Fruit fly (Drosophila melanogaster) whole organism, prepupa: Measurements from ENCODE around the gene CG10171.

Experiments used
- Blimp-1 ChIP-seq: fragments of 200-800 bp; sonication (Bioruptor generic); optimal IDR thresholded peaks from 3 replicates; lab custom pipeline; 2017; ENCODE audit warnings: missing biosample characterization, missing genetic modification characterization, mild to moderate bottlenecking, moderate library complexity, missing genetic modification reagents
- CG10669 ChIP-seq: fragments of 200-800 bp; sonication (Bioruptor generic); optimal IDR thresholded peaks from 3 replicates; lab custom pipeline; 2018; ENCODE audit warnings: missing biosample characterization, mild to moderate bottlenecking, missing genetic modification characterization, moderate library complexity
- CG11762 ChIP-seq: fragments of 200-800 bp; sonication (Bioruptor generic); optimal IDR thresholded peaks from 3 replicates; lab custom pipeline; 2016; ENCODE audit warnings: missing biosample characterization, missing genetic modification characterization; ENCODE audit not compliant: insufficient read depth
- CG11902 ChIP-seq: fragments of 200-800 bp; sonication (Bioruptor generic); optimal IDR thresholded peaks from 3 replicates; lab custom pipeline; 2016; ENCODE audit warnings: missing biosample characterization, missing genetic modification characterization
- CG3032 ChIP-seq: fragments of 200-800 bp; optimal IDR thresholded peaks from 2 replicates; lab custom pipeline; 2019; ENCODE audit warnings: missing biosample characterization, mild to moderate bottlenecking, missing genetic modification characterization, moderate library complexity
- CG31627 ChIP-seq: fragments of 200-800 bp; sonication (Bioruptor generic); optimal IDR thresholded peaks from 3 replicates; lab custom pipeline; 2016; ENCODE audit warnings: missing biosample characterization, missing genetic modification characterization
- CG4318 ChIP-seq: fragments of 200-800 bp; sonication (Bioruptor generic); optimal IDR thresholded peaks from 3 replicates; lab custom pipeline; 2017; ENCODE audit warnings: missing biosample characterization, mild to moderate bottlenecking, missing genetic modification characterization
- CG6163 ChIP-seq: fragments of 200-800 bp; sonication (Bioruptor generic); IDR thresholded peaks from 3 replicates; pipeline ENCODE4 v1.3.6; 2022; ENCODE audit warnings: missing biosample characterization, missing genetic modification characterization
- CG6276 ChIP-seq: fragments of 200-800 bp; sonication (Bioruptor generic); optimal IDR thresholded peaks from 2 replicates; lab custom pipeline; 2017; ENCODE audit warnings: missing biosample characterization, mild to moderate bottlenecking, missing genetic modification characterization
- CG6808 ChIP-seq: fragments of 200-800 bp; sonication (Bioruptor generic); optimal IDR thresholded peaks from 3 replicates; lab custom pipeline; 2017; ENCODE audit warnings: missing biosample characterization, missing genetic modification characterization, mild to moderate bottlenecking, moderate library complexity, missing genetic modification reagents
- CG8119 ChIP-seq: fragments of 200-800 bp; sonication (Bioruptor generic); IDR thresholded peaks from 3 replicates; pipeline ENCODE4 v1.3.6; 2022; ENCODE audit warnings: missing biosample characterization, missing genetic modification characterization
- CG8319 ChIP-seq: fragments of 200-800 bp; sonication (Bioruptor generic); optimal IDR thresholded peaks from 3 replicates; lab custom pipeline; 2016; ENCODE audit warnings: missing biosample characterization, missing genetic modification characterization
- CG8632 ChIP-seq: fragments of 200-800 bp; sonication (Bioruptor generic); optimal IDR thresholded peaks from 3 replicates; lab custom pipeline; 2016; ENCODE audit warnings: missing biosample characterization, missing genetic modification characterization
- Eip75B ChIP-seq: fragments of 200-800 bp; sonication (Bioruptor generic); optimal IDR thresholded peaks from 3 replicates; lab custom pipeline; 2016; ENCODE audit warnings: missing biosample characterization, missing genetic modification characterization
- Eip78C ChIP-seq: fragments of 200-800 bp; sonication (Bioruptor generic); peaks from one replicate; lab custom pipeline; 2016; ENCODE audit warnings: missing biosample characterization, missing genetic modification characterization
- Eip93F ChIP-seq: fragments of 200-800 bp; sonication (Bioruptor generic); optimal IDR thresholded peaks from 2 replicates; lab custom pipeline; 2016; ENCODE audit warnings: missing biosample characterization, mild to moderate bottlenecking, missing genetic modification characterization
- Ets96B ChIP-seq: fragments of 200-800 bp; optimal IDR thresholded peaks from 2 replicates; lab custom pipeline; 2019; ENCODE audit warnings: missing biosample characterization, mild to moderate bottlenecking, missing genetic modification characterization, moderate library complexity
- Hr38 ChIP-seq: sonication (Bioruptor generic); optimal IDR thresholded peaks from 2 replicates; lab custom pipeline; 2016; ENCODE audit warnings: missing biosample characterization, missing genetic modification characterization
- Hr39 ChIP-seq: fragments of 200-800 bp; sonication (Bioruptor generic); optimal IDR thresholded peaks from 2 replicates; lab custom pipeline; 2016; ENCODE audit warnings: missing biosample characterization, missing genetic modification characterization
- Hr4 ChIP-seq: fragments of 200-800 bp; sonication (Bioruptor generic); optimal IDR thresholded peaks from 3 replicates; lab custom pipeline; 2016; ENCODE audit warnings: missing biosample characterization, missing genetic modification characterization
- Lpt ChIP-seq: fragments of 200-800 bp; sonication (Bioruptor generic); optimal IDR thresholded peaks from 3 replicates; lab custom pipeline; 2016; ENCODE audit warnings: missing biosample characterization, missing genetic modification characterization
- Met ChIP-seq: fragments of 200-800 bp; sonication (Bioruptor generic); optimal IDR thresholded peaks from 3 replicates; lab custom pipeline; 2016; ENCODE audit warnings: missing biosample characterization, missing genetic modification characterization
- OdsH ChIP-seq: fragments of 200-800 bp; sonication (Bioruptor generic); optimal IDR thresholded peaks from 3 replicates; lab custom pipeline; 2016; ENCODE audit warnings: missing biosample characterization, missing genetic modification characterization
- Smox ChIP-seq: fragments of 200-800 bp; sonication (Bioruptor generic); optimal IDR thresholded peaks from 3 replicates; lab custom pipeline; 2016; ENCODE audit warnings: missing biosample characterization, missing genetic modification characterization
- Sox102F ChIP-seq: fragments of 200-800 bp; sonication (Bioruptor generic); optimal IDR thresholded peaks from 2 replicates; lab custom pipeline; 2016; ENCODE audit warnings: missing biosample characterization, mild to moderate bottlenecking, missing genetic modification characterization
- Sox14 ChIP-seq: fragments of 200-800 bp; sonication (Bioruptor generic); optimal IDR thresholded peaks from 3 replicates; lab custom pipeline; 2016; ENCODE audit warnings: missing biosample characterization, missing genetic modification characterization
- acj6 ChIP-seq: fragments of 200-800 bp; sonication (Bioruptor generic); optimal IDR thresholded peaks from 3 replicates; lab custom pipeline; 2016; ENCODE audit warnings: missing biosample characterization, missing genetic modification characterization
- eg ChIP-seq: fragments of 200-800 bp; sonication (Bioruptor generic); IDR thresholded peaks from 3 replicates; pipeline ENCODE4 v1.3.6; 2022; ENCODE audit warnings: missing biosample characterization, missing genetic modification characterization
- esn ChIP-seq: fragments of 200-800 bp; sonication (Bioruptor generic); optimal IDR thresholded peaks from 2 replicates; lab custom pipeline; 2016; ENCODE audit warnings: missing biosample characterization, mild to moderate bottlenecking, missing genetic modification characterization, moderate library complexity
- fd59A ChIP-seq: fragments of 200-800 bp; sonication (Bioruptor generic); optimal IDR thresholded peaks from 2 replicates; lab custom pipeline; 2017; ENCODE audit warnings: missing biosample characterization, mild to moderate bottlenecking, missing genetic modification characterization, missing genetic modification reagents
- fkh ChIP-seq: fragments of 200-800 bp; sonication (Bioruptor generic); optimal IDR thresholded peaks from 3 replicates; lab custom pipeline; 2017; ENCODE audit warnings: missing biosample characterization, mild to moderate bottlenecking, missing genetic modification characterization, moderate library complexity
- lz ChIP-seq: fragments of 200-800 bp; sonication (Bioruptor generic); optimal IDR thresholded peaks from 3 replicates; lab custom pipeline; 2016; ENCODE audit warnings: missing biosample characterization, missing genetic modification characterization
- net ChIP-seq: fragments of 200-800 bp; sonication (Bioruptor generic); optimal IDR thresholded peaks from 3 replicates; lab custom pipeline; 2016; ENCODE audit warnings: missing biosample characterization, missing genetic modification characterization
- salr ChIP-seq, 2 experiments: fragments of 200-800 bp; sonication (Bioruptor generic); optimal IDR thresholded peaks; 3 replicates each; lab custom pipeline; 2016 to 2018; ENCODE audit warnings: missing biosample characterization in 2 of 2, missing genetic modification characterization in 2 of 2, mild to moderate bottlenecking in 1 of 2
- spab ChIP-seq: fragments of 200-800 bp; sonication (Bioruptor generic); optimal IDR thresholded peaks from 2 replicates; lab custom pipeline; 2017; ENCODE audit warnings: missing biosample characterization, mild to moderate bottlenecking, missing genetic modification characterization, missing genetic modification reagents
- svp ChIP-seq: fragments of 200-800 bp; sonication (Bioruptor generic); peaks from one replicate; lab custom pipeline; 2016; ENCODE audit warnings: missing biosample characterization, missing genetic modification characterization
- topi ChIP-seq: fragments of 200-800 bp; sonication (Bioruptor generic); optimal IDR thresholded peaks from 3 replicates; lab custom pipeline; 2016; ENCODE audit warnings: missing biosample characterization, missing genetic modification characterization
- vri ChIP-seq: fragments of 200-800 bp; sonication (Bioruptor generic); optimal IDR thresholded peaks from 3 replicates; lab custom pipeline; 2016; ENCODE audit warnings: missing biosample characterization, mild to moderate bottlenecking, missing genetic modification characterization

The CG10171 gene

DNA sequence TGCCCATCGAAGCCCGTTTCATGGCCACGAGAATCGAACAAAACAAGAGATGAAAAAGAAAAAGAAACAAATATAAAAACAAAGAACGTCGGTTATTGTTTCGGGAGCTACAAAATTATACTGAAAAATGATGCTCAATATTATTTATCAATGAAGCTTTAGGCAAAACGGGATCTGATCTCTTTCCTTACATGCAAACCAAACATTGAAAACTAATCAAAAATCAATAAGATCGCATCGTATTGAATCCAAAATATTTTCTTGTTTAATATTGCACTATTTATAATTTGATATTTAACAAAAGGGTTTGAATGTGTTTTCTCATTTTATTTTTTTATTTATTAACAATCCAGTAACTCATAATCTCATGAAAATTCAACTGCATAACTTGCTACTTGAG lies 37.9 kb upstream of the CG10171 start, which contains the start of gene CG14106:
TSS of gene CG14106 (minus strand) at position 101 of the 400 bp plus-strand sequence.
- TF ChIP-seq Hr4 (GFP tag; lab: Kevin White, UChicago) (no peak), Eip75B (no peak), CG31627 (no peak), Eip93F (no peak), CG11902 (GFP tag; lab: Kevin White, UChicago) (no peak), acj6 (GFP tag; lab: Kevin White, UChicago) (no peak), Hr38 (GFP tag; lab: Kevin White, UChicago) (no peak), CG8119 (GFP tag; lab: Robert Waterston, UW) (no peak), CG11762 (GFP tag; lab: Kevin White, UChicago) (no peak), topi (GFP tag; lab: Kevin White, UChicago) (no peak), Eip78C (GFP tag; lab: Kevin White, UChicago) (no peak), CG3032 (tag; lab: Kevin White, UChicago) (no peak), lz (GFP tag; lab: Kevin White, UChicago) (no peak), fd59A (GFP tag; lab: Kevin White, UChicago) (no peak), salr (GFP tag; optimal IDR thresholded peaks at IDR 0.05; lab: Kevin White, UChicago) (no peak), Hr39 (no peak), esn (no peak), CG8632 (no peak), svp (GFP tag; lab: Kevin White, UChicago) (no peak)

DNA sequence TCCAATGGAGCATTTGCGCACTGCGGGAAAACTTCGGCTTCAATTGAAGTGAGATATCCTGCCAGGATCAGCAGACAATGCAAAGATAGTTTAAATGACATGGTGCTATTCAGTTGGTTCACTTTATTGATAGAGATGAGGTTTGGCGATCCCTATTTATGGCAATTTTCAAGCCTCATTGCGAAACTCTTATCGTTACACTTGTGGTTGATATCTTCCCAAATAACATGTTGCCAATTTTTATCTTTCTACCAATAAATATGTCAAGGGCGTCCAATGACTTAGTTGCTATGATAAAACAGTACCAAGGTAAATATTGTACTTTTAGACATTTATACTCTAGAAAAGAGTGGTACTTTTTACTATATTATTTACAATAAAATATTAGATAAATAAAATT lies 36.4 kb upstream of the CG10171 start, which contains the start of gene CG33263:
TSS of gene CG33263 (minus strand) at position 101 of the 400 bp plus-strand sequence.
- TF ChIP-seq CG6163 (GFP tag; lab: Robert Waterston, UW) = no peak
- no peak for TF ChIP-seq CG3032 (tag; lab: Kevin White, UChicago)
- TF ChIP-seq vri (GFP tag; lab: Kevin White, UChicago) = no peak
- TF ChIP-seq OdsH = no peak
- TF ChIP-seq salr (GFP tag; optimal IDR thresholded peaks at IDR 0.05; lab: Kevin White, UChicago) = no peak
- no peak for TF ChIP-seq spab (GFP tag; lab: Kevin White, UChicago)
- TF ChIP-seq fkh (GFP tag; lab: Kevin White, UChicago) = no peak
- TF ChIP-seq Met (GFP tag; lab: Kevin White, UChicago) = no peak
- TF ChIP-seq Hr38 (GFP tag; lab: Kevin White, UChicago) = no peak

DNA sequence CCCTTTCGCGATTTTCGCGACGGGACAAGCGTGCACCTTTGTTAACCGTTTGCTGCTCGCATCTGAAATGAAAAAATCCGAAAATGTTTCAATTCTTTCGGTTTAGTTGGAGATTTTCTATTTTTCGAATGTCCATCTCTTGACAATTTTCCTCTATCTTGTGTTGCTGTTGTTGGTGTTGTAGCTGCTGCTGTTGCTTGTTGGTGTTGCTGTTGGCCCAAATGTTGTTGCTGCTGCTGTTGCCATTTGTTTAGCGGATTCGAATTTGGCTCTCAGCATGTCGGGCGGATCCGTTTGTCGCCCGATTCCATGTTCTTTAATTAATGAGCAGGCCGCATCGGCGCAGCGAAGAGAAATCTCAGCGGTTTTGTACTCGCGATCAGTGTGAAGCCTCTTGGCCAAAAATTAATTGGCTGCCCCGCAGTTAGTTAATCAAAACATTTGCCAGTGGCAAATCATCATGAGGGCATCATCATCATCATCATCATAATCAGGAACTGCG lies 34.6 kb upstream of the CG10171 start, which contains the start of gene CG32121:
TSS of gene CG32121 (minus strand) at position 51 of the 502 bp plus-strand sequence.
- TF ChIP-seq Blimp-1 (GFP tag; lab: Kevin White, UChicago) = no peak
- TF ChIP-seq Hr38 (GFP tag; lab: Kevin White, UChicago) = no peak
- no peak for TF ChIP-seq Smox (GFP tag; lab: Kevin White, UChicago)
- TF ChIP-seq Lpt = no peak
- TF ChIP-seq CG6163 (GFP tag; lab: Robert Waterston, UW) = no peak
- TF ChIP-seq eg (GFP tag; lab: Robert Waterston, UW) = no peak
- no peak for TF ChIP-seq CG3032 (tag; lab: Kevin White, UChicago)
- TF ChIP-seq topi (GFP tag; lab: Kevin White, UChicago) = no peak
- no peak for TF ChIP-seq CG8319 (GFP tag; lab: Kevin White, UChicago)
- TF ChIP-seq CG8119 (GFP tag; lab: Robert Waterston, UW) = no peak
- no peak for TF ChIP-seq fkh (GFP tag; lab: Kevin White, UChicago)
- no peak for TF ChIP-seq Ets96B (tag; lab: Kevin White, UChicago)
- no peak for TF ChIP-seq net (GFP tag; lab: Kevin White, UChicago)
- no peak for TF ChIP-seq Hr4 (GFP tag; lab: Kevin White, UChicago)
- no peak for TF ChIP-seq OdsH
- TF ChIP-seq svp (GFP tag; lab: Kevin White, UChicago) = no peak
- TF ChIP-seq, all 60 proteins: peak for 0

DNA sequence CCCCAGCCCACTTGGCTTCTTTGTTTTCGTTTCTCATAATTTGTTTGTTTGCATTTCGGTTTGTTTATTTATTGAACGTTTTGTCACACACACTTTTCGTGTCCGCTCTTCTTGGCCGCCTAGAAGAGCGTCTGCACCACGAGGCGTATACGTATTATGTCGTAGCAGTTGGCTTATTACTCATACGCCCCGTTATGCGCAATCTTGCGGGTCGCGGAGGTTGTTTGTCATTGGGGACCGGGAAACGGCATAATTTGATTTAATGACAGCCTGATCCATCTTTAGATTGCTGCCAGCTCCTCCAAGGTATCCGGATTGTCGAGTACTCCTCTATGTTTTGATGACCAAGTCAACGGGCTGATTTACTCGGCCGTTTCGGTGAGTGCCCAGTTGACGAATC lies 32.5 kb upstream of the CG10171 start:
- TF ChIP-seq CG6808 (no peak), topi (GFP tag; lab: Kevin White, UChicago) (no peak), CG4318 (GFP tag; lab: Kevin White, UChicago) (no peak), CG10669 (GFP tag; lab: Kevin White, UChicago) (no peak), Hr38 (GFP tag; lab: Kevin White, UChicago) (no peak), vri (GFP tag; lab: Kevin White, UChicago) (no peak), Sox102F (GFP tag; lab: Kevin White, UChicago) (no peak), Sox14 (no peak), spab (GFP tag; lab: Kevin White, UChicago) (no peak), Met (GFP tag; lab: Kevin White, UChicago) (no peak), salr (GFP tag; optimal IDR thresholded peaks at IDR 0.05; lab: Kevin White, UChicago) (no peak), CG6276 (no peak)
